Worm (Caenorhabditis elegans) whole organism, midembryonic: ENCODE results near the gene F43C11.4.

Experiments
- T22C8.4 ChIP-seq: fragments of 200-800 bp; sonication (Bioruptor generic); IDR thresholded peaks from 2 replicates; pipeline ENCODE4 v1.3.6; 2022; ENCODE audit warnings: missing genetic modification characterization, missing compliant biosample characterization
- cog-1 ChIP-seq: sonication (generic microtip); optimal IDR thresholded peaks from 2 replicates; lab custom pipeline; 2016; ENCODE audit warnings: missing genetic modification characterization, missing compliant biosample characterization
- flt-1 ChIP-seq: fragments of 200-800 bp; sonication (Bioruptor generic); IDR thresholded peaks from 2 replicates; pipeline ENCODE4 v1.3.6; 2022; ENCODE audit warnings: missing genetic modification characterization, missing compliant biosample characterization
- klf-2 ChIP-seq: fragments of 200-800 bp; sonication (Bioruptor generic); conservative IDR thresholded peaks from 2 replicates; pipeline ENCODE4 v1.3.6; 2022; ENCODE audit warnings: missing genetic modification reagents, missing genetic modification characterization, missing compliant biosample characterization
- med-1 ChIP-seq: sonication (generic microtip); optimal IDR thresholded peaks from 2 replicates; lab custom pipeline; 2017; ENCODE audit warnings: missing genetic modification characterization, mild to moderate bottlenecking, missing compliant biosample characterization, antibody characterized with exemption, missing genetic modification reagents; ENCODE audit not compliant: insufficient read depth
- ref-1 ChIP-seq: fragments of 200-800 bp; sonication (Bioruptor generic); conservative IDR thresholded peaks from 2 replicates; pipeline ENCODE4 v1.3.6; 2022; ENCODE audit warnings: missing genetic modification reagents, missing genetic modification characterization, missing compliant biosample characterization
- tab-1 ChIP-seq: fragments of 200-800 bp; sonication (Bioruptor generic); IDR thresholded peaks from 2 replicates; pipeline ENCODE4 v1.3.6; 2022; ENCODE audit warnings: missing genetic modification characterization, missing compliant biosample characterization
- ztf-23 ChIP-seq: fragments of 200-800 bp; sonication (Bioruptor generic); IDR thresholded peaks from 2 replicates; pipeline ENCODE4 v1.3.6; 2022; ENCODE audit warnings: missing genetic modification reagents, missing genetic modification characterization, missing compliant biosample characterization
- ztf-29 ChIP-seq: fragments of 200-800 bp; sonication (Bioruptor generic); IDR thresholded peaks from 2 replicates; pipeline ENCODE4 v1.3.6; 2022; ENCODE audit warnings: missing genetic modification reagents, missing genetic modification characterization, missing compliant biosample characterization

The F43C11.4 gene

ce11 chrII:2393821-2394220 lies 47.0 kb downstream of the F43C11.4 start, which contains the start of gene F16G10.11:
TSS of gene F16G10.11 (minus strand) at chrII:2393921.
- TF ChIP-seq med-1, result no peak
- TF ChIP-seq T22C8.4 (GFP tag; lab: Robert Waterston, UW), result no peak
- TF ChIP-seq ztf-23 (GFP tag; lab: Robert Waterston, UW), result no peak
- TF ChIP-seq ztf-29 (GFP tag; lab: Robert Waterston, UW), result no peak
- TF ChIP-seq cog-1 (tag; lab: Kevin White, UChicago), result no peak
- TF ChIP-seq flt-1, result no peak
- TF ChIP-seq tab-1, result no peak
- no peak for TF ChIP-seq klf-2
- no peak for TF ChIP-seq ref-1 (GFP tag; lab: Robert Waterston, UW)

DNA sequence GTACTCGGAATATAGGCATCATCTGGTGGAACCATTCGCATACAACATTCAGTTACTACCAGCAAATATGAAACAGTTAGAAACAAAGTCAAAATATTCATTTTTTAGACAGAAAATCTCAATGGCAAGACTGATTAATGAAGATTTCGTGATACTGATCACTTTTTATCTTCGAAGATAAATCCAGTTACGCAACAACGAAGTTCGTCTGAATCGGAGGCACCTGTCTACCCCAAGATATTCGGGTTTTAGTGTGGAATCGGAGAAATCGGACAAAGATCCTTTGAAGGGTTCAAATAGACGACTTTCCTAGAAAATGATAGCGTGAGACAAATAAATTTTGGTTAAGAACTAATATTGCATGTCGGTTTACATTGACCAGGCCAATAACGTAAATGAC lies 49.1 kb downstream of the F43C11.4 start, which contains the start of gene F16G10.13:
Gene F16G10.13, minus strand, starts transcription at position 101 of the 400 bp plus-strand sequence.
- TF ChIP-seq med-1, result no peak
- TF ChIP-seq ztf-23 (GFP tag; lab: Robert Waterston, UW), result no peak
- no peak for TF ChIP-seq ref-1 (GFP tag; lab: Robert Waterston, UW)
- no peak for TF ChIP-seq cog-1 (tag; lab: Kevin White, UChicago)
- no peak for TF ChIP-seq flt-1
- TF ChIP-seq T22C8.4 (GFP tag; lab: Robert Waterston, UW), result no peak
- no peak for TF ChIP-seq ztf-29 (GFP tag; lab: Robert Waterston, UW)
- TF ChIP-seq tab-1, result no peak
- TF ChIP-seq klf-2, result no peak

DNA sequence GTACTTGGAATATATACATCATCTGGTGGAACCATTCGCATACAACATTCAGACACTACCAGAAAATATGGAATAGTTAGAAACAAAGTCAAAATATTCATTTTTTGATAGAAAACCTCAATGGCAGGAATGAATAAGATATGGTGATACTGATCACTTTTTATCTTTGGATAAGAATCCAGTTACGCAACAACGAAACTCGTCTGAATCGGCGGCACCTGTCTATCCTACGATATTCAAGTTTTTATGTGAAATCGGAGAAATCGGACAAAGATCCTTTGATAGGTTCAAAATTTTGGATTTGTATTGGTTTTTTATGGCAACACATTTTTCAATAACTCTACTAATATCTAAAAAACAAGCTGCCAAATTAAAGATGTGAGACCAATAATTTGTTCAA lies 52.1 kb downstream of the F43C11.4 start, which contains the start of gene F16G10.14:
Gene F16G10.14, minus strand, starts transcription at position 101 of the 400 bp plus-strand sequence.
- no peak for TF ChIP-seq med-1
- no peak for TF ChIP-seq ztf-23 (GFP tag; lab: Robert Waterston, UW)
- no peak for TF ChIP-seq cog-1 (tag; lab: Kevin White, UChicago)
- no peak for TF ChIP-seq klf-2
- no peak for TF ChIP-seq ztf-29 (GFP tag; lab: Robert Waterston, UW)
